Fruit fly (Drosophila melanogaster): ENCODE data around the gene Grp170.
A peak's percentile ranks its signal among the peaks of the same experiment; 100 is the strongest.

The Grp170 gene

DNA sequence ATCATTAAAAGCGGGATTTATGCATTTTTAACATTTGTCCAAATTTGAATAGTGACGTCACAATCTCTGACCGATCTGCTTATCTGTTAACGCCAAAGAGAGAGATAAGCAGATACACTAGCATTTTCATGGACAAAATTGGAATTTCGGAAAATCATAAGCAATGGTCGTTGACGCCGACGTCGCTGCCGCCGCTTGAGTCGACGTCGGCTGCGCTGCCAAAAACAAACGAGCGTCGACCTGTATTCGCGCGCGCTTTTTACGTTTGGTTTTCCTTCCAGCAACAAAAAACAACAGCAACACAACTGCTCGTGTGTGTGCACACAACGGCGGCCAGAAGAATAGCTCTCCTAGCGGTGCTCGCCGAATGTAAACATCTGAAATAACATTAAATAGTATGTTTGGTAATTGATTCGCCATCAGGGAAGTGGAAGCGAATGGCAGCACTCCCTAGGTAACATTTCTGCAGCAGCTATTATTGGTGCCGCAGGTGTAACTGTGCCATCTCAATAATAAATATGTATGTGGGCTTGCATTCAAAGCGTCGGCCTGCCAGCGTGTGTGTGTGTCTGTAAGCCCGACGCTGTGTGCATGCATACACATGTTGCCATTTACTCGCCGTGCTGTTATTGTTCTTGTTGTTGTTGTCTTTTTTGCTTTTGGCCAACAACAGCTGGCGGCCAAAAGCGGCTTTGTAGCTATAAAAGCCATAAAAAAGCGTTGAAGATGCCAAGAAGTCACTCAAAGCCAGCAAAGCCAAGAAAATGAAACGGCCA, 25.6 kb upstream of the Grp170 start (continued):
- TF ChIP-seq Hr78 (GFP tag; optimal IDR thresholded peaks at IDR 0.05) (peak in 1 of 2 experiments; percentile 84), CHES-1-like (GFP tag; optimal IDR thresholded peaks at IDR 0.05) (peak; percentile 94), kah (GFP tag; optimal IDR thresholded peaks at IDR 0.05) (peak; percentile 87), gcm2 (GFP tag; optimal IDR thresholded peaks at IDR 0.05) (peak; percentile 94), Lhr (GFP tag; optimal IDR thresholded peaks at IDR 0.05) (peak; percentile 89), abd-A (tag; optimal IDR thresholded peaks at IDR 0.05) (no peak), dysf (GFP tag; IDR thresholded peaks at IDR 0.05) (peak; percentile 97), Rx (GFP tag; IDR thresholded peaks at IDR 0.05) (peak; percentile 97), CG14965 (GFP tag; optimal IDR thresholded peaks at IDR 0.05; ENCODE audit: borderline replicate concordance) (peak; percentile 58), MBD-R2 (GFP tag; IDR thresholded peaks at IDR 0.05) (peak; percentile 78), pb (GFP tag; optimal IDR thresholded peaks at IDR 0.05) (peak; percentile 94), gem (tag; optimal IDR thresholded peaks at IDR 0.05) (peak; percentile 97), CG18262 (tag; optimal IDR thresholded peaks at IDR 0.05) (peak; percentile 95), mld (GFP tag; IDR thresholded peaks at IDR 0.05; ENCODE audit: partially characterized antibody) (no peak), vnd (GFP tag; IDR thresholded peaks at IDR 0.05; ENCODE audit: partially characterized antibody) (no peak), CG17829 (tag; optimal IDR thresholded peaks at IDR 0.05) (peak; percentile 92), lab (GFP tag; optimal IDR thresholded peaks at IDR 0.05) (peak; percentile 96), CG7357 (GFP tag; IDR thresholded peaks at IDR 0.05) (peak; percentile 89), CkIIα-i1 (GFP tag; IDR thresholded peaks at IDR 0.05) (peak; percentile 83), CG12769 (tag; optimal IDR thresholded peaks at IDR 0.05) (peak; percentile 99), cg (GFP tag; optimal IDR thresholded peaks at IDR 0.05) (peak; percentile 73), CG16863 (GFP tag; optimal IDR thresholded peaks at IDR 0.05) (peak; percentile 96), crol (GFP tag; IDR thresholded peaks at IDR 0.05) (peak; percentile 70), CG10321 (GFP tag; IDR thresholded peaks at IDR 0.05) (peak; percentile 84), CG16813 (GFP tag; IDR thresholded peaks at IDR 0.05; ENCODE audit: partially characterized antibody) (no peak), CG15601 (tag; optimal IDR thresholded peaks at IDR 0.05) (peak; percentile 91), CG17568 (GFP tag; optimal IDR thresholded peaks at IDR 0.05) (peak; percentile 94), CG11398 (GFP tag; optimal IDR thresholded peaks at IDR 0.05) (peak; percentile 94), da (GFP tag; optimal IDR thresholded peaks at IDR 0.05) (peak; percentile 90), Six4 (GFP tag; optimal IDR thresholded peaks at IDR 0.05) (peak; percentile 75), CG7963 (GFP tag; IDR thresholded peaks at IDR 0.05; ENCODE audit: partially characterized antibody) (no peak), Atf-2 (GFP tag; optimal IDR thresholded peaks at IDR 0.05) (peak; percentile 89), E2f1 (GFP tag; IDR thresholded peaks at IDR 0.05) (peak; percentile 97), CG3995 (GFP tag; optimal IDR thresholded peaks at IDR 0.05) (peak; percentile 26), row (GFP tag; IDR thresholded peaks at IDR 0.05) (peak; percentile 94), fu2 (GFP tag; optimal IDR thresholded peaks at IDR 0.05) (peak; percentile 89), otp (GFP tag; IDR thresholded peaks at IDR 0.05) (peak; percentile 98), bsh (GFP tag; optimal IDR thresholded peaks at IDR 0.05) (peak; percentile 97 to 98), az2 (GFP tag; optimal IDR thresholded peaks at IDR 0.05) (peak; percentile 93), zen2 (GFP tag; IDR thresholded peaks at IDR 0.05; ENCODE audit: partially characterized antibody) (no peak), CG1603 (tag; optimal IDR thresholded peaks at IDR 0.05) (peak; percentile 98), ham (GFP tag; IDR thresholded peaks at IDR 0.05) (peak; percentile 82), lov (optimal IDR thresholded peaks at IDR 0.05) (no peak), lov (GFP tag; IDR thresholded peaks at IDR 0.05) (peak; percentile 96), CG14441 (GFP tag; IDR thresholded peaks at IDR 0.05) (peak; percentile 99), sug (tag; optimal IDR thresholded peaks at IDR 0.05) (peak; percentile 76), btn (GFP tag; optimal IDR thresholded peaks at IDR 0.05) (peak; percentile 89), Lim3 (GFP tag; IDR thresholded peaks at IDR 0.05) (peak; percentile 88), CG8388 (GFP tag; optimal IDR thresholded peaks at IDR 0.05) (peak; percentile 94)

All from whole organism, embryonic.